Worm (Caenorhabditis elegans) whole organism, early embryonic: ENCODE data around the gene vha-2.

Source experiments
- B0310.2 ChIP-seq: sonication (generic microtip); optimal IDR thresholded peaks from 2 replicates; lab custom pipeline; 2016; ENCODE audit warnings: mild to moderate bottlenecking, missing genetic modification characterization, missing compliant biosample characterization
- F13C5.2 ChIP-seq: sonication (generic microtip); optimal IDR thresholded peaks from 2 replicates; lab custom pipeline; 2017; ENCODE audit warnings: mild to moderate bottlenecking, missing genetic modification characterization, inconsistent platforms, missing compliant biosample characterization
- aly-1 ChIP-seq: sonication (generic microtip); optimal IDR thresholded peaks from 2 replicates; lab custom pipeline; 2016; ENCODE audit warnings: missing genetic modification characterization, missing compliant biosample characterization
- ama-1 ChIP-seq: fragments of 150-350 bp; optimal IDR thresholded peaks from 2 replicates; lab custom pipeline; 2014
- ceh-13 ChIP-seq: fragments of 200-800 bp; sonication (Bioruptor generic); optimal IDR thresholded peaks from 2 replicates; lab custom pipeline; 2018; ENCODE audit warnings: mild to moderate bottlenecking, missing genetic modification characterization, missing compliant biosample characterization
- ceh-36 ChIP-seq: sonication (generic microtip); optimal IDR thresholded peaks from 2 replicates; lab custom pipeline; 2016; ENCODE audit warnings: missing genetic modification characterization, inconsistent platforms, missing compliant biosample characterization
- ets-7 ChIP-seq: sonication (generic microtip); optimal IDR thresholded peaks from 2 replicates; lab custom pipeline; 2016; ENCODE audit warnings: missing genotype, missing genetic modification characterization, missing compliant biosample characterization
- flt-1 ChIP-seq: fragments of 200-800 bp; sonication (Bioruptor generic); IDR thresholded peaks from 2 replicates; pipeline ENCODE4 v1.3.6; 2022; ENCODE audit warnings: missing genetic modification characterization, missing compliant biosample characterization
- hmbx-1 ChIP-seq: sonication (generic microtip); optimal IDR thresholded peaks from 2 replicates; lab custom pipeline; 2016; ENCODE audit warnings: mild to moderate bottlenecking, missing genetic modification characterization, missing compliant biosample characterization
- hmg-4 ChIP-seq: fragments of 200-800 bp; sonication (Bioruptor generic); optimal IDR thresholded peaks from 2 replicates; lab custom pipeline; 2018; ENCODE audit warnings: mild to moderate bottlenecking, missing genetic modification characterization, missing compliant biosample characterization
- hnd-1 ChIP-seq: sonication (generic microtip); optimal IDR thresholded peaks from 2 replicates; lab custom pipeline; 2016; ENCODE audit warnings: missing genetic modification characterization, missing compliant biosample characterization
- pes-1 ChIP-seq: fragments of 200-800 bp; sonication (Bioruptor generic); IDR thresholded peaks from 2 replicates; pipeline ENCODE4 v1.3.6; 2022; ENCODE audit warnings: missing genetic modification reagents, missing genetic modification characterization, missing compliant biosample characterization
- scrt-1 ChIP-seq: fragments of 200-800 bp; sonication (Bioruptor generic); IDR thresholded peaks from 2 replicates; pipeline ENCODE4 v1.3.6; 2022; ENCODE audit warnings: missing genetic modification characterization, missing compliant biosample characterization
- sea-1 ChIP-seq: fragments of 200-800 bp; sonication (Bioruptor generic); conservative IDR thresholded peaks from 2 replicates; pipeline ENCODE4 v1.3.6; 2022; ENCODE audit warnings: missing genetic modification characterization, missing compliant biosample characterization
- tbx-11 ChIP-seq: fragments of 200-800 bp; sonication (Bioruptor generic); IDR thresholded peaks from 2 replicates; pipeline ENCODE4 v1.3.6; 2022; ENCODE audit warnings: missing genetic modification characterization, missing compliant biosample characterization
- tbx-37 ChIP-seq: fragments of 200-800 bp; sonication (Bioruptor generic); conservative IDR thresholded peaks from 2 replicates; pipeline ENCODE4 v1.3.6; 2022; ENCODE audit warnings: missing genetic modification reagents, missing genetic modification characterization, missing compliant biosample characterization
- tra-4 ChIP-seq: sonication (generic microtip); optimal IDR thresholded peaks from 2 replicates; lab custom pipeline; 2017; ENCODE audit warnings: missing genetic modification characterization, missing compliant biosample characterization

Gene vha-2

ce11 chrIII:9796448-9796847 is 14.5 kb downstream of the vha-2 start, which contains the start of gene srxa-10:
Gene srxa-10 (minus strand): TSS chrIII:9796548.
- TF ChIP-seq hmbx-1 (tag; lab: Kevin White, UChicago) (no peak), aly-1 (tag; lab: Kevin White, UChicago) (no peak), ets-7 (no peak), tbx-11 (GFP tag; lab: Robert Waterston, UW) (no peak), F13C5.2 (tag; lab: Kevin White, UChicago) (no peak)

DNA sequence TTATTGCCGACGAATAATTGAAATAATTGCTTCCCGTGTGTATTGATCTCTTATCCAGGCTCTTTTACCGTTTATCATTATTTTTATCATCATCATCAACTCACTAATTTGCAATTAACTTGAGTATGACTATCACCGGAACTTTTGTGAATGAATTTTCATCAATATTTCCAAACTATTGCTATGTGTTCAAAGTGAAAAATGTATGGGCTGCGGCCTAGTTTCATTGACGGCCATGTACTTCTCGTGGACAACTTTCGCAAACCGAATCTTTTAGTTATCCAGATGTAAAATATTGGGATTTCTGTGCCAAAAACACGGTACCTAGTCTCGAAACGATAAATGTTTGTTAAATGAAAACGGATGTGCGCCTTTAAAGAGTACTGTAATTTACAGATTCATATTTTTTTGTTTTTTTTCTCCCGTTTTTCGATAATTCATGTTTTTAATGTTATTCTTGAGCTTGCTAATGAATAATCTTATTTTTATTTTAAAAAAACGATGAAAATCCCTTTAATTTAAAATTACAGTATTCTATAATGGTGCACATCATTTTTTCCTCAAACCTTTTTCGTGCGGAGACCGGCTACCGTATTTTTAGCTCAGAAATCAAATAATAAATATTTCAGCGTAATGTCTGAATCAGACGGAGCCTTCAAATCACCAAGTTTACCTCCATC is 16.7 kb downstream of the vha-2 start, which contains the start of gene ZK632.2:
Gene ZK632.2 (plus strand): TSS at position 630 of the 680 bp plus-strand sequence.
- TF ChIP-seq tra-4 (tag; lab: Kevin White, UChicago) (no peak), ceh-36 (tag; lab: Kevin White, UChicago) (no peak), tbx-11 (GFP tag; lab: Robert Waterston, UW) (no peak), hmg-4 (GFP tag; lab: Kevin White, UChicago) (no peak), ama-1 (lab: Kevin White, UChicago) (no peak), flt-1 (GFP tag; lab: Robert Waterston, UW) (no peak), ets-7 (no peak), ceh-13 (no peak), B0310.2 (tag; lab: Kevin White, UChicago) (no peak), F13C5.2 (tag; lab: Kevin White, UChicago) (no peak), tbx-37 (GFP tag; lab: Robert Waterston, UW) (no peak), aly-1 (tag; lab: Kevin White, UChicago) (no peak), scrt-1 (no peak), hmbx-1 (tag; lab: Kevin White, UChicago) (no peak)

ce11 chrIII:9802045-9802444 is 20.1 kb downstream of the vha-2 start:
- TF ChIP-seq ama-1 (lab: Kevin White, UChicago), result no peak
- no peak for TF ChIP-seq ets-7
- TF ChIP-seq aly-1 (tag; lab: Kevin White, UChicago), result no peak
- TF ChIP-seq F13C5.2 (tag; lab: Kevin White, UChicago), result no peak
- no peak for TF ChIP-seq hmbx-1 (tag; lab: Kevin White, UChicago)
- no peak for TF ChIP-seq sea-1 (GFP tag; lab: Robert Waterston, UW)
- no peak for TF ChIP-seq scrt-1
- TF ChIP-seq B0310.2 (tag; lab: Kevin White, UChicago), result no peak
- TF ChIP-seq pes-1 (GFP tag; lab: Robert Waterston, UW), result no peak
- TF ChIP-seq flt-1 (GFP tag; lab: Robert Waterston, UW), result no peak
- TF ChIP-seq ceh-36 (tag; lab: Kevin White, UChicago), result no peak
- TF ChIP-seq ceh-13, result no peak
- TF ChIP-seq tbx-11 (GFP tag; lab: Robert Waterston, UW), result no peak

- TF ChIP-seq sea-1 (GFP tag; lab: Robert Waterston, UW) (no peak), scrt-1 (no peak), hnd-1 (tag; lab: Kevin White, UChicago) (no peak), ceh-36 (tag; lab: Kevin White, UChicago) (no peak), aly-1 (tag; lab: Kevin White, UChicago) (no peak), tra-4 (tag; lab: Kevin White, UChicago) (no peak), F13C5.2 (tag; lab: Kevin White, UChicago) (no peak), hmg-4 (GFP tag; lab: Kevin White, UChicago) (no peak), flt-1 (GFP tag; lab: Robert Waterston, UW) (no peak), pes-1 (GFP tag; lab: Robert Waterston, UW) (no peak), B0310.2 (tag; lab: Kevin White, UChicago) (no peak), tbx-37 (GFP tag; lab: Robert Waterston, UW) (no peak), ceh-13 (no peak), hmbx-1 (tag; lab: Kevin White, UChicago) (no peak), tbx-11 (GFP tag; lab: Robert Waterston, UW) (no peak), ets-7 (no peak), ama-1 (lab: Kevin White, UChicago) (no peak)
Observed at ce11 chrIII:9804997-9805610, 23.1 kb downstream of the vha-2 start, which contains the start of gene riok-3. Gene riok-3 (minus strand): TSS chrIII:9805011.

DNA sequence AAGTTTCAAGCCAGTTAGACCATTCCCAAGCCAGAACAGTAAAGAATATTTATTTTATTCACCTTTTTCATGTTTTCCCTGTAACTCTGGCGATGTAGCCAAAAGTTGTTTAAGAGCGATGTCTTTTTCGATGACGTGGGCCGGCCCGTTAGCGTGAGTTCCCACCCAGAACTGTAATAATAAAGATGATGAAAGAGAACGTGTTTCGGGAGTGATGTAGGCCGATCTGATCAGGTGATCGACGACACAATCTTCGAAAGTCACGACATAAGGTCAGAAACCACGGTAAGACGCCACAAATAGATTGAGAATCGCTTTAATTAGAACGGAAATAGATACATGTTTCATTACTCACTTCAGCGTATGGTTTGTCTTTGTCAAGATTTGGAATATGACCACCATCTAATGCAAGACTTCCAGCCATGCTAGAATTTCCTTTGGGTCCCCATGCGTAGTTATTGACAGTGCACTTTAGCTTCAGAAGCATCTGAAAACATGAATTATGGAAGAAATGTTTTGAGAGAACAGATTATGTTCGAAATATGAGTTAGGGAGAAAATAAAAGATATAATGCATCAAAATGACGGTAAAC is 25.1 kb downstream of the vha-2 start, which contains the start of gene ZK632.4:
Gene ZK632.4 (minus strand): TSS at position 487 of the 592 bp plus-strand sequence.
- TF ChIP-seq ets-7 (no peak), hmbx-1 (tag; lab: Kevin White, UChicago) (no peak), aly-1 (tag; lab: Kevin White, UChicago) (no peak), hnd-1 (tag; lab: Kevin White, UChicago) (no peak)

DNA sequence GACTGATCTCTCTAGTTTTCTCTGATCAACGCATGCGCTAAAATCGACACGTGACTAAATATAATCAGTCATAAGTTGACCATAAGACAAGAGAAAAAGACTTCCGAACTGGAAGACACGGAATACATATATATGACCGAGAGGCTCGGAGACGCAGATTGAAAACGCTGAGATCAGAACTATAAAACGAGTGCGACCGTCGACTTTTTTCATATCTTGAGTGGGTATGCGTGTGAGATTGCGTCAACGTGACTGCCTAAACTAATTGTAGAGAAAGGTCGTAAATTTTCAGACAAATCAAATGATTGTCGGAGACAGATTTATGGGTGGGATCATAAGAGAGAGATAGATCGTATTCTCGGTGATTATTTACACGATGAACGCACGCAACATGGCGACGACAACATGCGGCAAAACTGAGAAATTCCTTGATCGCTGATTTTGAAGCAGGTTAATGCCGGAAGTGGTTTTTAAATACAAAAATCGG is 25.6 kb downstream of the vha-2 start:
- TF ChIP-seq tbx-37 (GFP tag; lab: Robert Waterston, UW), result no peak
- TF ChIP-seq ceh-36 (tag; lab: Kevin White, UChicago), result no peak
- no peak for TF ChIP-seq tra-4 (tag; lab: Kevin White, UChicago)

ce11 chrIII:9808179-9808578 is 26.2 kb downstream of the vha-2 start, which contains the start of gene gtap-2:
Gene gtap-2 (plus strand): TSS chrIII:9808544.
- TF ChIP-seq ama-1 (lab: Kevin White, UChicago), result no peak
- 0 out of 2 replicates have a peak, but pooled peaks have one; percentile 37 for TF ChIP-seq tbx-37 (GFP tag; lab: Robert Waterston, UW)
